Worm (Caenorhabditis elegans) whole organism, late embryonic: ENCODE results near the gene F36H9.5.
"Not testable (repeated sequence)": the region's sequence is repeated elsewhere in the genome, so short reads cannot be mapped to it uniquely, and the experiment has no call there.

ENCODE experiments used
- C08G9.2 ChIP-seq: sonication (generic microtip); optimal IDR thresholded peaks from 2 replicates; lab custom pipeline; 2016; ENCODE audit warnings: mild to moderate bottlenecking, missing genetic modification characterization, moderate library complexity, missing compliant biosample characterization
- F13H6.1 ChIP-seq: sonication (generic microtip); optimal IDR thresholded peaks from 2 replicates; lab custom pipeline; 2016; ENCODE audit warnings: missing genetic modification characterization, missing compliant biosample characterization
- K02D7.2 ChIP-seq: sonication (generic microtip); optimal IDR thresholded peaks from 2 replicates; lab custom pipeline; 2017; ENCODE audit warnings: mild to moderate bottlenecking, missing genetic modification characterization, missing compliant biosample characterization
- K09A11.1 ChIP-seq: sonication (generic microtip); optimal IDR thresholded peaks from 2 replicates; lab custom pipeline; 2017; ENCODE audit warnings: antibody characterized with exemption, mild to moderate bottlenecking, missing genetic modification characterization, missing compliant biosample characterization; ENCODE audit not compliant: insufficient read depth
- Y22D7AL.16 ChIP-seq: sonication (generic microtip); optimal IDR thresholded peaks from 2 replicates; lab custom pipeline; 2016; ENCODE audit warnings: missing genetic modification characterization, missing compliant biosample characterization
- ahr-1 ChIP-seq: sonication (generic microtip); optimal IDR thresholded peaks from 2 replicates; lab custom pipeline; 2016; ENCODE audit warnings: missing genetic modification characterization, missing compliant biosample characterization
- ama-1 ChIP-seq: fragments of 150-350 bp; optimal IDR thresholded peaks from 2 replicates; lab custom pipeline; 2014
- ceh-14 ChIP-seq: sonication (generic microtip); optimal IDR thresholded peaks from 2 replicates; lab custom pipeline; 2016; ENCODE audit warnings: missing genotype, missing genetic modification characterization, missing compliant biosample characterization
- ceh-18 ChIP-seq: sonication (generic microtip); optimal IDR thresholded peaks from 2 replicates; lab custom pipeline; 2016; ENCODE audit warnings: missing genetic modification characterization, missing compliant biosample characterization
- ceh-19 ChIP-seq: fragments of 200-800 bp; sonication (Bioruptor generic); optimal IDR thresholded peaks from 2 replicates; lab custom pipeline; 2018; ENCODE audit warnings: mild to moderate bottlenecking, missing genetic modification characterization, missing compliant biosample characterization
- ceh-24 ChIP-seq: sonication (generic microtip); optimal IDR thresholded peaks from 2 replicates; lab custom pipeline; 2016; ENCODE audit warnings: mild to moderate bottlenecking, missing genetic modification characterization, missing compliant biosample characterization
- ceh-31 ChIP-seq: sonication (generic microtip); optimal IDR thresholded peaks from 2 replicates; lab custom pipeline; 2016; ENCODE audit warnings: missing genetic modification characterization, missing compliant biosample characterization
- ceh-34 ChIP-seq: sonication (generic microtip); optimal IDR thresholded peaks from 2 replicates; lab custom pipeline; 2016; ENCODE audit warnings: mild to moderate bottlenecking, missing genetic modification characterization, missing compliant biosample characterization
- che-1 ChIP-seq: sonication (generic microtip); optimal IDR thresholded peaks from 2 replicates; lab custom pipeline; 2016; ENCODE audit warnings: mild to moderate bottlenecking, missing genetic modification characterization, missing compliant biosample characterization
- fax-1 ChIP-seq: sonication (generic microtip); optimal IDR thresholded peaks from 2 replicates; lab custom pipeline; 2016; ENCODE audit warnings: missing genotype, missing genetic modification characterization, missing compliant biosample characterization
- fkh-6 ChIP-seq: sonication (generic microtip); optimal IDR thresholded peaks from 2 replicates; lab custom pipeline; 2016; ENCODE audit warnings: missing genetic modification characterization, missing compliant biosample characterization
- hlh-15 ChIP-seq: sonication (generic microtip); optimal IDR thresholded peaks from 2 replicates; lab custom pipeline; 2016; ENCODE audit warnings: missing genetic modification characterization, missing compliant biosample characterization
- lim-6 ChIP-seq: sonication (generic microtip); optimal IDR thresholded peaks from 2 replicates; lab custom pipeline; 2016; ENCODE audit warnings: missing genetic modification characterization, missing compliant biosample characterization
- lin-11 ChIP-seq: fragments of 200-800 bp; sonication (Bioruptor generic); optimal IDR thresholded peaks from 2 replicates; lab custom pipeline; 2018; ENCODE audit warnings: mild to moderate bottlenecking, missing genetic modification characterization, missing compliant biosample characterization
- nfya-1 ChIP-seq: sonication (generic microtip); optimal IDR thresholded peaks from 2 replicates; lab custom pipeline; 2017; ENCODE audit warnings: missing genetic modification characterization, mild to moderate bottlenecking, missing compliant biosample characterization, antibody characterized with exemption, moderate library complexity
- nhr-11 ChIP-seq: fragments of 150-350 bp; optimal IDR thresholded peaks from 2 replicates; lab custom pipeline; 2014; ENCODE audit warnings: missing biosample characterization, missing genetic modification characterization
- npax-4 ChIP-seq: sonication (generic microtip); optimal IDR thresholded peaks from 2 replicates; lab custom pipeline; 2016; ENCODE audit warnings: missing genetic modification characterization, missing compliant biosample characterization
- pag-3 ChIP-seq: sonication (generic microtip); optimal IDR thresholded peaks from 2 replicates; lab custom pipeline; 2016; ENCODE audit warnings: missing compliant biosample characterization, missing genetic modification characterization, borderline replicate concordance
- pat-9 ChIP-seq: fragments of 200-800 bp; sonication (Bioruptor generic); optimal IDR thresholded peaks from 2 replicates; lab custom pipeline; 2018; ENCODE audit warnings: mild to moderate bottlenecking, missing genetic modification characterization, moderate library complexity, missing compliant biosample characterization
- pax-1 ChIP-seq: fragments of 150-350 bp; optimal IDR thresholded peaks from 2 replicates; lab custom pipeline; 2014; ENCODE audit warnings: missing biosample characterization, missing genetic modification characterization
- pha-2 ChIP-seq: sonication (generic microtip); optimal IDR thresholded peaks from 2 replicates; lab custom pipeline; 2017; ENCODE audit warnings: mild to moderate bottlenecking, missing genetic modification characterization, missing compliant biosample characterization
- pqm-1 ChIP-seq: sonication (generic microtip); optimal IDR thresholded peaks from 2 replicates; lab custom pipeline; 2016; ENCODE audit warnings: missing genetic modification characterization, missing compliant biosample characterization
- pros-1 ChIP-seq: fragments of 150-350 bp; optimal IDR thresholded peaks from 2 replicates; lab custom pipeline; 2014; ENCODE audit warnings: missing biosample characterization, missing genetic modification reagents, missing genetic modification characterization
- ref-2 ChIP-seq: sonication (generic microtip); optimal IDR thresholded peaks from 2 replicates; lab custom pipeline; 2016; ENCODE audit warnings: missing genetic modification characterization, missing compliant biosample characterization
- rnt-1 ChIP-seq: sonication (generic microtip); optimal IDR thresholded peaks from 2 replicates; lab custom pipeline; 2016; ENCODE audit warnings: missing genetic modification characterization, missing compliant biosample characterization
- sox-4 ChIP-seq: sonication (generic microtip); optimal IDR thresholded peaks from 2 replicates; lab custom pipeline; 2017; ENCODE audit warnings: mild to moderate bottlenecking, missing genetic modification characterization, inconsistent platforms, missing compliant biosample characterization
- syd-9 ChIP-seq: sonication (generic microtip); optimal IDR thresholded peaks from 2 replicates; lab custom pipeline; 2016; ENCODE audit warnings: mild to moderate bottlenecking, missing genetic modification characterization, moderate library complexity, missing compliant biosample characterization
- tbx-2 ChIP-seq: sonication (generic microtip); optimal IDR thresholded peaks from 2 replicates; lab custom pipeline; 2016; ENCODE audit warnings: missing genetic modification characterization, missing compliant biosample characterization
- unc-3 ChIP-seq, 2 experiments: fragments of 200-800 bp in 1 of 2; sonication (Bioruptor generic) in 1 of 2; sonication (generic microtip) in 1 of 2; conservative IDR thresholded peaks in 1 of 2; optimal IDR thresholded peaks in 1 of 2; 2 replicates each; pipeline versions ENCODE4 v1.3.6 to Lab custom; 2016 to 2022; ENCODE audit warnings: missing compliant biosample characterization in 2 of 2, missing genetic modification characterization in 2 of 2, missing genetic modification reagents in 1 of 2

Gene F36H9.5

ce11 chrV:1821287-1821686 lies 39.5 kb upstream of the F36H9.5 start, which contains the start of the genes gly-7 and mrpl-39 (continued):
- TF ChIP-seq che-1 (tag; lab: Kevin White, UChicago) (peak; percentile 47), fax-1 (no peak), fkh-6 (tag; lab: Kevin White, UChicago) (no peak), ceh-19 (GFP tag; lab: Kevin White, UChicago) (peak; percentile 14), ahr-1 (tag; lab: Kevin White, UChicago) (peak; percentile 6), K09A11.1 (tag; lab: Kevin White, UChicago) (no peak), rnt-1 (tag; lab: Kevin White, UChicago) (no peak), pag-3 (tag; lab: Kevin White, UChicago) (no peak), ref-2 (tag; lab: Kevin White, UChicago) (no peak)

ce11 chrV:1820749-1821148 lies 38.9 kb upstream of the F36H9.5 start:
- TF ChIP-seq sox-4 (tag; lab: Kevin White, UChicago), result no peak

ce11 chrV:1820016-1820415 lies 38.2 kb upstream of the F36H9.5 start:
- TF ChIP-seq ahr-1 (tag; lab: Kevin White, UChicago) (no peak), Y22D7AL.16 (tag; lab: Kevin White, UChicago) (no peak), ceh-34 (tag; lab: Kevin White, UChicago) (no peak), pat-9 (tag; lab: Kevin White, UChicago) (no peak), pqm-1 (no peak), pag-3 (tag; lab: Kevin White, UChicago) (no peak), npax-4 (tag; lab: Kevin White, UChicago) (no peak), unc-3 (GFP tag; conservative IDR thresholded peaks at IDR 0.05; lab: Robert Waterston, UW) (no peak), unc-3 (tag; optimal IDR thresholded peaks at IDR 0.05; lab: Kevin White, UChicago) (no peak), ceh-18 (tag; lab: Kevin White, UChicago) (no peak), lim-6 (no peak), tbx-2 (tag; lab: Kevin White, UChicago) (no peak)

DNA sequence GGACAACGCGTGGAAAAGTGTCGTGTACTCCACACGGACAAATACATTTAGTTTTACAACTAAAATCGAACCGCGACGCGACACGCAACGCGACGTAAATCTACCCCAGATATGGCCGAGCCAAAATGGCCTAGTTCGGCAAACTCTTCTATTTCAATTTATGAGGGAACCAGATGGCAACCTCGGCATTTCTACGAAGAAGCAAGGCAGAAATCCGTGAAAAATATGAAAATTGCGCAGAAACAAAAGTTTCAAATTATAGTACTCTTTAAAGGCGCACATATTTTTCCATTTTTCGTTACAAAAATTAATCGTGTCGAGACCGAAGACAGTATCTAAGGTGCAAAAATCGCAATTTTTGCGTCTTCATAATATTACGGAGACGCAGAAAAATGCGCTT lies 33.0 kb upstream of the F36H9.5 start, which contains the start of gene Y46H3A.5:
Y46H3A.5 (minus strand) TSS at position 101 of the 400 bp plus-strand sequence.
- not testable (repeated sequence) for TF ChIP-seq lin-11, pha-2, sox-4 (tag; lab: Kevin White, UChicago)

DNA sequence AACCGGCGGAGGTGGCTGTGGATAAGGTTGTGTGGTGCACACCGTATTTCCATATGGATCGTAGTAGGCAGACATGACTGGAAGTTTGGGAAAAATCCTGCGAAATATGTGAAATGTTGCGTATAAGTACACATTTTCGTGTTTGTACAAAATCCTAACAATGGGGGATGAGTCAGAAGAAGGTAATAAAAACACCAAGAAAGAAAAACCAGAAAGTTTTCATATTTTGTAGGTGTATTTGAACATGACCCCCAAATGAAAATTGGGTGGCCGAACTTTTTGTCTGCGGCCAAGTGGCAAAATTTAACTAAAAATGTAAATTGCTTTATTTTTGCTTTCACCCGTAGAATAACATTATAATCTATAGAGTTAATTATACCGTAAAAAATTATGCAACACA lies 29.2 kb upstream of the F36H9.5 start, which contains the start of gene Y46H3A.4:
Y46H3A.4 (minus strand) TSS at position 101 of the 400 bp plus-strand sequence.
- no peak for TF ChIP-seq nhr-11 (tag; lab: Kevin White, UChicago)

DNA sequence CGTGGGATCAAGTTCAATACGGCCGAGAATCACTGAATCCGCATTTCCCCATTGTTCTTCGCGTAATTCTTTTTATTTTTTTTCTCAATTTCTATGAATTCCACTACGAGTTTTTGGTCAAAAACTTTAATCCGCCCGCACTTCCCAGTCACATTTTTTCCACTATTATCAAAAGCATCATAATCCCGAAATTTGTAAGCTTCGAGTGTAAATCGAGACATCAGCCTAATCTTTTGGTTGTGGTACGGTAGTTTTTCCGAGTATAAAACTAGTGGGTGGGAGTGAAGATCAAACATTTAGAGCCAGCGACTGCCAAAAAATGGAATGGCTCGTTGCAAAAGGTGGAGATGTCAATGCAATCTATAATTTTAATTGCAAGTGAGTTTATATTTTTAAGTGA lies 25.3 kb upstream of the F36H9.5 start, which contains the start of gene srt-42:
srt-42 (plus strand) TSS at position 301 of the 400 bp plus-strand sequence.
- TF ChIP-seq pros-1 (tag; lab: Kevin White, UChicago), result no peak
- no peak for TF ChIP-seq ceh-14 (tag; lab: Kevin White, UChicago)
- TF ChIP-seq ceh-24 (tag; lab: Kevin White, UChicago), result no peak

- TF ChIP-seq hlh-15 (tag; lab: Kevin White, UChicago) (no peak), ceh-34 (tag; lab: Kevin White, UChicago) (no peak), tbx-2 (tag; lab: Kevin White, UChicago) (no peak), ceh-18 (tag; lab: Kevin White, UChicago) (no peak), syd-9 (tag; lab: Kevin White, UChicago) (no peak), K02D7.2 (tag; lab: Kevin White, UChicago) (no peak), pat-9 (tag; lab: Kevin White, UChicago) (no peak), ahr-1 (tag; lab: Kevin White, UChicago) (no peak), ceh-19 (GFP tag; lab: Kevin White, UChicago) (no peak), ceh-31 (tag; lab: Kevin White, UChicago) (no peak), F13H6.1 (tag; lab: Kevin White, UChicago) (no peak), C08G9.2 (tag; lab: Kevin White, UChicago) (no peak), K09A11.1 (tag; lab: Kevin White, UChicago) (no peak), rnt-1 (tag; lab: Kevin White, UChicago) (no peak), nfya-1 (no peak), ama-1 (lab: Kevin White, UChicago) (no peak), pax-1 (tag; lab: Kevin White, UChicago) (no peak)
These were observed 24.0 kb upstream of the F36H9.5 start for ce11 chrV:1805724-1806316.
